Worm (Caenorhabditis elegans): ENCODE measurements around the gene emc-2.

ce11 chrII:1285514-1285913, 20.4 kb downstream of the emc-2 start, which contains the start of the genes Y57G7A.6 and Y57G7A.3:
- no peak for TF ChIP-seq ztf-11 (tag; optimal IDR thresholded peaks at IDR 0.05)
- TF ChIP-seq lsy-2 (tag; optimal IDR thresholded peaks at IDR 0.05): no peak
- TF ChIP-seq lin-13 (tag; optimal IDR thresholded peaks at IDR 0.05): no peak
- TF ChIP-seq snpc-4 (tag; optimal IDR thresholded peaks at IDR 0.05): no peak
- no peak for TF ChIP-seq nhr-76 (tag; optimal IDR thresholded peaks at IDR 0.05)
- TF ChIP-seq nhr-12 (tag; optimal IDR thresholded peaks at IDR 0.05): no peak
- TF ChIP-seq pha-4 (tag; optimal IDR thresholded peaks at IDR 0.05): no peak
- no peak for TF ChIP-seq nhr-237 (tag; optimal IDR thresholded peaks at IDR 0.05)
- TF ChIP-seq unc-39 (tag; optimal IDR thresholded peaks at IDR 0.05): no peak
